Worm (Caenorhabditis elegans) whole organism, L1 larva: ENCODE results near the gene T10C6.15.

Experiments
- C34B4.2 ChIP-seq: sonication (generic microtip); optimal IDR thresholded peaks from 2 replicates; lab custom pipeline; 2017; ENCODE audit warnings: mild to moderate bottlenecking, missing genetic modification characterization, missing compliant biosample characterization
- F16B12.6 ChIP-seq: fragments of 150-350 bp; optimal IDR thresholded peaks from 2 replicates; lab custom pipeline; 2014; ENCODE audit warnings: missing biosample characterization, missing genetic modification characterization
- alr-1 ChIP-seq: fragments of 200-800 bp; sonication (Bioruptor generic); optimal IDR thresholded peaks from 2 replicates; lab custom pipeline; 2018; ENCODE audit warnings: borderline replicate concordance, mild to moderate bottlenecking, missing genetic modification characterization, missing compliant biosample characterization
- aly-2 ChIP-seq: fragments of 150-350 bp; optimal IDR thresholded peaks from 2 replicates; lab custom pipeline; 2014; ENCODE audit warnings: missing biosample characterization, missing genetic modification characterization
- ama-1 ChIP-seq: fragments of 150-350 bp; optimal IDR thresholded peaks from 2 replicates; lab custom pipeline; 2014
- efl-1 ChIP-seq, 4 experiments: fragments of 150-350 bp; optimal IDR thresholded peaks in 3 of 4; peaks in 1 of 4; 1 replicate in 1 of 4; 2 replicates in 3 of 4; lab custom pipeline; 2014; ENCODE audit warnings: missing biosample characterization in 2 of 4, missing genetic modification characterization in 2 of 4, missing genetic modification reagents in 2 of 4
- efl-3 ChIP-seq: fragments of 200-800 bp; sonication (Bioruptor generic); optimal IDR thresholded peaks from 2 replicates; lab custom pipeline; 2018; ENCODE audit warnings: mild to moderate bottlenecking, missing genetic modification characterization, missing compliant biosample characterization
- fkh-4 ChIP-seq: sonication (generic microtip); optimal IDR thresholded peaks from 2 replicates; lab custom pipeline; 2016; ENCODE audit warnings: missing compliant biosample characterization, missing genetic modification characterization, borderline replicate concordance
- grh-1 ChIP-seq: fragments of 200-800 bp; sonication (Bioruptor generic); IDR thresholded peaks from 2 replicates; pipeline ENCODE4 v1.3.6; 2022; ENCODE audit warnings: missing genetic modification reagents, missing genetic modification characterization, missing compliant biosample characterization
- hpl-2 ChIP-seq: fragments of 150-350 bp; optimal IDR thresholded peaks from 2 replicates; lab custom pipeline; 2014; ENCODE audit warnings: missing biosample characterization, missing genetic modification reagents, missing genetic modification characterization
- jun-1 ChIP-seq: fragments of 150-350 bp; optimal IDR thresholded peaks from 2 replicates; lab custom pipeline; 2014; ENCODE audit warnings: missing biosample characterization, missing genetic modification reagents, missing genetic modification characterization
- lin-14 ChIP-seq: fragments of 200-800 bp; sonication (Bioruptor generic); optimal IDR thresholded peaks from 2 replicates; lab custom pipeline; 2018; ENCODE audit warnings: mild to moderate bottlenecking, missing genetic modification characterization, moderate library complexity, missing compliant biosample characterization
- lin-35 ChIP-seq, 2 experiments: fragments of 150-350 bp; optimal IDR thresholded peaks; 2 replicates each; lab custom pipeline; 2014; ENCODE audit warnings: missing biosample characterization in 2 of 2, missing genetic modification characterization in 2 of 2, missing genetic modification reagents in 2 of 2
- mef-2 ChIP-seq: fragments of 150-350 bp; optimal IDR thresholded peaks from 2 replicates; lab custom pipeline; 2014; ENCODE audit warnings: missing biosample characterization, missing genetic modification characterization
- mep-1 ChIP-seq: fragments of 150-350 bp; optimal IDR thresholded peaks from 2 replicates; lab custom pipeline; 2014; ENCODE audit warnings: missing biosample characterization, missing genetic modification characterization
- nhr-11 ChIP-seq: fragments of 150-350 bp; optimal IDR thresholded peaks from 2 replicates; lab custom pipeline; 2014; ENCODE audit warnings: missing biosample characterization, missing genetic modification characterization
- nhr-71 ChIP-seq: sonication (generic microtip); optimal IDR thresholded peaks from 2 replicates; lab custom pipeline; 2016; ENCODE audit warnings: mild to moderate bottlenecking, missing genetic modification characterization, moderate library complexity, missing compliant biosample characterization
- nhr-76 ChIP-seq: sonication (generic microtip); optimal IDR thresholded peaks from 2 replicates; lab custom pipeline; 2017; ENCODE audit warnings: missing biosample characterization, missing genetic modification characterization
- nhr-85 ChIP-seq: sonication (generic microtip); peaks from one replicate; lab custom pipeline; 2016; ENCODE audit warnings: missing genetic modification characterization, inconsistent platforms, missing compliant biosample characterization
- nhr-90 ChIP-seq: sonication (generic microtip); optimal IDR thresholded peaks from 2 replicates; lab custom pipeline; 2016; ENCODE audit warnings: mild to moderate bottlenecking, missing genetic modification characterization, missing compliant biosample characterization; ENCODE audit not compliant: poor library complexity
- pax-3 ChIP-seq: fragments of 200-800 bp; sonication (Bioruptor generic); optimal IDR thresholded peaks from 2 replicates; lab custom pipeline; 2018; ENCODE audit warnings: mild to moderate bottlenecking, missing genetic modification characterization, moderate library complexity, missing compliant biosample characterization
- snpc-4 ChIP-seq: fragments of 150-350 bp; optimal IDR thresholded peaks from 2 replicates; lab custom pipeline; 2014; ENCODE audit warnings: missing biosample characterization, missing genetic modification characterization
- snu-23 ChIP-seq: sonication (generic microtip); optimal IDR thresholded peaks from 2 replicates; lab custom pipeline; 2016; ENCODE audit warnings: missing genetic modification characterization, missing compliant biosample characterization
- sup-37 ChIP-seq: fragments of 200-800 bp; sonication (Bioruptor generic); optimal IDR thresholded peaks from 2 replicates; lab custom pipeline; 2018; ENCODE audit warnings: mild to moderate bottlenecking, missing genetic modification characterization, missing compliant biosample characterization
- unc-130 ChIP-seq: fragments of 150-350 bp; optimal IDR thresholded peaks from 2 replicates; lab custom pipeline; 2017; ENCODE audit warnings: missing biosample characterization, missing genetic modification characterization, inconsistent platforms
- unc-30 ChIP-seq: sonication (generic microtip); optimal IDR thresholded peaks from 2 replicates; lab custom pipeline; 2017; ENCODE audit warnings: missing biosample characterization, missing genetic modification characterization
- unc-86 ChIP-seq: sonication (generic microtip); optimal IDR thresholded peaks from 2 replicates; lab custom pipeline; 2016; ENCODE audit warnings: missing genetic modification characterization, missing compliant biosample characterization
- vab-15 ChIP-seq: sonication (generic microtip); optimal IDR thresholded peaks from 2 replicates; lab custom pipeline; 2017; ENCODE audit warnings: missing genotype, mild to moderate bottlenecking, missing genetic modification characterization, missing compliant biosample characterization
- zag-1 ChIP-seq: fragments of 150-350 bp; optimal IDR thresholded peaks from 2 replicates; lab custom pipeline; 2014; ENCODE audit warnings: missing biosample characterization, missing genetic modification characterization
- ztf-11 ChIP-seq, 2 experiments: sonication (generic microtip); optimal IDR thresholded peaks; 2 replicates each; lab custom pipeline; 2016 to 2017; ENCODE audit warnings: missing genetic modification characterization in 2 of 2, missing biosample characterization in 1 of 2, missing compliant biosample characterization in 1 of 2
- ztf-4 ChIP-seq: fragments of 150-350 bp; optimal IDR thresholded peaks from 2 replicates; lab custom pipeline; 2014; ENCODE audit warnings: missing biosample characterization, missing genetic modification characterization

T10C6.15 gene

ce11 chrV:16058872-16059271 lies 13.1 kb upstream of the T10C6.15 start, which contains the start of gene F14H3.6:
TSS of gene F14H3.6 (minus strand) at chrV:16058893.
- TF ChIP-seq sup-37 (GFP tag; lab: Kevin White, UChicago) (no peak), C34B4.2 (no peak), ama-1 (lab: Kevin White, UChicago) (no peak)

DNA sequence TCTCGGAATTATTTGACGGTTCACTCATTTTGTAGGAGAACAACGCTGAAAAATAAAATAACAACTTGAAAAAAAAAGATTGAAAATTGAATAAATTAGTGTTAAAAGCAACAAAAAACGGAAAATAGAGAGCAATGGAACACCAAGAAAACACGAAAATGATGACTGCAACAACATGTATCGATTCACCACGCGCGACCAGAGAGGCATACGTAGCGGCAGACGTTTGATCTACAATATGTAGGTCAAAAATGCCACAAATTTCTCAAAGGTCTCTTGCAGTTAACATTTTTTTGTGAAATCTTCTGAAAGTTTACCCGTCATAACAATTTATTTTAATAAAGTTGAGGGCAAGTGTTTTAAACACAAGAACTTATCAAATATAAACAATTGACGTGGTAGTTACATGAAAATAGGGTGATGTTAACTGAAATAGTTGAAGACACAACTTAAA lies 11.3 kb upstream of the T10C6.15 start, which contains the start of gene F14H3.5:
Gene F14H3.5, minus strand, starts transcription at position 51 of the 454 bp plus-strand sequence.
- TF ChIP-seq F16B12.6, result no peak
- no peak for TF ChIP-seq nhr-90 (tag; lab: Kevin White, UChicago)
- no peak for TF ChIP-seq efl-1 (optimal IDR thresholded peaks at IDR 0.05; lab: Kevin White, UChicago)
- peak in 1 of 2 experiments; percentile 12 for TF ChIP-seq efl-1 (GFP tag; optimal IDR thresholded peaks at IDR 0.05 in 1 of 2; lab: Kevin White, UChicago)
- no peak for TF ChIP-seq pax-3 (tag; lab: Kevin White, UChicago)
- TF ChIP-seq vab-15 (tag; lab: Kevin White, UChicago), result no peak
- TF ChIP-seq ama-1 (lab: Kevin White, UChicago), result no peak
- no peak for TF ChIP-seq efl-3 (GFP tag; lab: Kevin White, UChicago)
- TF ChIP-seq zag-1 (tag; lab: Kevin White, UChicago), result no peak
- no peak for TF ChIP-seq mep-1

ce11 chrV:16055031-16055430 lies 9.3 kb upstream of the T10C6.15 start, which contains the start of gene F14H3.4:
TSS of gene F14H3.4 (minus strand) at chrV:16055072.
- TF ChIP-seq grh-1 (GFP tag; lab: Robert Waterston, UW), result no peak
- TF ChIP-seq ztf-11 (tag; optimal IDR thresholded peaks at IDR 0.05; lab: Kevin White, UChicago), result no peak
- no peak for TF ChIP-seq sup-37 (GFP tag; lab: Kevin White, UChicago)
- TF ChIP-seq lin-35 (GFP tag; optimal IDR thresholded peaks at IDR 0.05; lab: Kevin White, UChicago), result no peak
- TF ChIP-seq zag-1 (tag; lab: Kevin White, UChicago), result no peak
- no peak for TF ChIP-seq efl-1 (optimal IDR thresholded peaks at IDR 0.05; lab: Kevin White, UChicago)
- TF ChIP-seq efl-1 (GFP tag; optimal IDR thresholded peaks at IDR 0.05 in 1 of 2; lab: Kevin White, UChicago), result no peak
- TF ChIP-seq jun-1, result no peak
- no peak for TF ChIP-seq unc-30
- TF ChIP-seq nhr-76 (tag; lab: Kevin White, UChicago), result no peak
- no peak for TF ChIP-seq hpl-2 (GFP tag; lab: Kevin White, UChicago)
- no peak for TF ChIP-seq mef-2 (tag; lab: Kevin White, UChicago)
- no peak for TF ChIP-seq fkh-4
- TF ChIP-seq nhr-11 (tag; lab: Kevin White, UChicago), result no peak
- TF ChIP-seq unc-86 (tag; lab: Kevin White, UChicago), result no peak
- no peak for TF ChIP-seq nhr-71
- TF ChIP-seq unc-130 (tag; lab: Kevin White, UChicago), result no peak
- no peak for TF ChIP-seq efl-3 (GFP tag; lab: Kevin White, UChicago)
- no peak for TF ChIP-seq mep-1
- TF ChIP-seq snu-23 (GFP tag; lab: Kevin White, UChicago), result no peak
- no peak for TF ChIP-seq nhr-85

DNA sequence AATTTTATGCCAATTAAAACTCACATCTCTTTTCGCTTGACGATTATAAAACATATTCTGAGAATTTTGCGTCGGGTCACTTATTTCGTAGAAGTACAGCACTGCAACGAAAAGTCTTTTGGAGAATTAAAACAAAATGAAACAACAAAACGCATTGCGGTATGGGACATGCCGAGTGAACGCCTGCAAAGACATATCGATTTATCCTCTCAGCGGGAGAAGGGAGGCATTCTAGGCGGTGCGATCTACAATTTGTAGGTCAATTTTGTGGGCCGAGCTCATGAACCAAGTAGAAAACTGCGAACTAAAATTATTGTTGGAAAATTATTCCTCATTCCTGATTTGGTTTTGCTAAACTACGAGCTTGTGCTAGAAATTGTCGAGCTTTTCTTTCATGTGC lies 7.6 kb upstream of the T10C6.15 start, which contains the start of gene F14H3.3:
Gene F14H3.3, minus strand, starts transcription at position 101 of the 400 bp plus-strand sequence.
- TF ChIP-seq ztf-4 (tag; lab: Kevin White, UChicago), result no peak
- TF ChIP-seq lin-14 (GFP tag; lab: Kevin White, UChicago), result no peak
- no peak for TF ChIP-seq ama-1 (lab: Kevin White, UChicago)
- no peak for TF ChIP-seq alr-1 (tag; lab: Kevin White, UChicago)
- TF ChIP-seq, all 84 proteins: peak for 0

ce11 chrV:16049177-16049576 lies 3.4 kb upstream of the T10C6.15 start, which contains the start of gene best-12:
TSS of gene best-12 (plus strand) at chrV:16049477.
- TF ChIP-seq vab-15 (tag; lab: Kevin White, UChicago) (no peak), aly-2 (tag; lab: Kevin White, UChicago) (no peak), mep-1 (no peak), hpl-2 (GFP tag; lab: Kevin White, UChicago) (no peak), unc-130 (tag; lab: Kevin White, UChicago) (no peak), snpc-4 (tag; lab: Kevin White, UChicago) (no peak), nhr-90 (tag; lab: Kevin White, UChicago) (no peak)
